Worm (Caenorhabditis elegans) whole organism, L4/young adult: ENCODE data around the gene R02F11.1.

ENCODE experiments used
- W03F9.2 ChIP-seq: fragments of 150-350 bp; optimal IDR thresholded peaks from 2 replicates; lab custom pipeline; 2014; ENCODE audit warnings: missing biosample characterization, missing genetic modification characterization
- dao-5 ChIP-seq: sonication (generic microtip); optimal IDR thresholded peaks from 2 replicates; lab custom pipeline; 2016; ENCODE audit warnings: missing genotype, missing genetic modification characterization, moderate library complexity, missing compliant biosample characterization
- him-1 ChIP-seq: sonication (generic microtip); optimal IDR thresholded peaks from 2 replicates; lab custom pipeline; 2016; ENCODE audit warnings: missing genotype, missing genetic modification reagents, missing genetic modification characterization, missing compliant biosample characterization

R02F11.1 gene

DNA sequence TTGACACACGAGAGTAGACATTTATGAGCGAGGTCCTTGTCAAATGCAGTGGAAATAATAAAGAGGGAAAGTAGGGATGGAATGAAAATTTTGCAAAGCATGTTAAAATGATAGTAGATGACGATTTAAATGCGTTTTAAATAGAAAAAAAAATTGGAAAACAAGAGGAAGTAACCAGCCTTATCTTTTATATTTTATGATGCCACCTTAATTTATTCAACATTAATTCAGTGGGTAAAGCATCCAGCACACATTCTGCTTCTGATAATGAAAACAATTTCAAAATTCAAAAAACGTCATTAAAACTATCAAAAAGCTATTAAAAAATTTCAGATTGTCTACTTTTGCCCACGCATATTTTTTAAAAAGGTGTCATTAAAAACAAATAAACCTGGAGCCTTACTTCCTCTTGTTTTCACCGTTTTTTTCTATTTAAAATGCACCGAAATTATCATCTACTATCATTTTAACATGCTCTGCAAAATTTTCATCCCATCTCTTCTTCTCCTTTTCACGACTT lies 15.5 kb upstream of the R02F11.1 start, which contains the start of the genes Y60C6A.2 and Y60C6A.3:
Gene Y60C6A.2, minus strand, starts transcription at position 101 of the 520 bp plus-strand sequence.
Gene Y60C6A.3, plus strand, starts transcription at position 470 of the 520 bp plus-strand sequence.
- TF ChIP-seq W03F9.2 (tag; lab: Kevin White, UChicago) (no peak), him-1 (no peak), dao-5 (tag; lab: Kevin White, UChicago) (no peak)

DNA sequence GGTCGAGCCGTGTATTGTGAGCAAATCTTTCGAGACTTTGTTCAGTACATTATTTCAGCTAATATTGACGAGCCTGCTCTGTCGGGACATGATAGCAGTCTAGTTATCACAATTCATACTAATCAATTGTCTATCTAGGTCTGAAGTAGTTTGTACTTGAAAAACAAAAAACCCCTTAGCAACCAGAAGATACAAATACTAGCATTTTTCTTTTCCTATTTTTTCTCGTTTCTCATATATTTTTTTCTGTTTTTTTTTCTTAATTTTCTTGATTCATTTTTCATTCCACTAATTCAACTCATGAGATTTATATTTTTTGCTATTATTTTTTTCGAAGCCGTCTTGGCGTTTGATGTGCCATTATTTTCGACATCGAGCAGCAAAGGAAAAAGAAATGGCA lies 13.7 kb upstream of the R02F11.1 start, which contains the start of gene R02F11.9:
Gene R02F11.9, plus strand, starts transcription at position 301 of the 400 bp plus-strand sequence.
- TF ChIP-seq him-1 (no peak), W03F9.2 (tag; lab: Kevin White, UChicago) (no peak), dao-5 (tag; lab: Kevin White, UChicago) (no peak)

- no peak for TF ChIP-seq him-1
- TF ChIP-seq dao-5 (tag; lab: Kevin White, UChicago), result no peak
- no peak for TF ChIP-seq W03F9.2 (tag; lab: Kevin White, UChicago)
Observed at ce11 chrV:4787836-4788235, 13.1 kb upstream of the R02F11.1 start.

DNA sequence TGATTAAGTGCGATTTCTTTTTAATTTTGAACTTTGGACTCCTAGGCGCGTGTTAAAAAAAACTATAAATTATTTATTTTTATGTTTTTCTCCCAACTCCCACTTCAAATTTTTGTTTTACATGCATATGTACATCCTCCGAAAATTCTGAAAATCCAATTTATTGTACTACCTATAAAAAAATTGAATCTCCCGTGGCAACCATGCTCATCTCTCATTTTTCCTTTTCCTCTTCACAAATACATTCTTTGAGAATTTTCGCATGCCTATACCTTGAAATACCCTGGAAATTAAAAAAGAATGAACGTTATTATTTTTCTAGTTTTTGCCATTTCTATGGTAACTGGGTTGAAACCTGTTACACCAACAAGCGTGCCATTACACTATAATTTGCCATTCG lies 12.1 kb upstream of the R02F11.1 start, which contains the start of gene R02F11.10:
Gene R02F11.10, plus strand, starts transcription at position 301 of the 400 bp plus-strand sequence.
- TF ChIP-seq dao-5 (tag; lab: Kevin White, UChicago), result no peak
- no peak for TF ChIP-seq him-1
- no peak for TF ChIP-seq W03F9.2 (tag; lab: Kevin White, UChicago)

DNA sequence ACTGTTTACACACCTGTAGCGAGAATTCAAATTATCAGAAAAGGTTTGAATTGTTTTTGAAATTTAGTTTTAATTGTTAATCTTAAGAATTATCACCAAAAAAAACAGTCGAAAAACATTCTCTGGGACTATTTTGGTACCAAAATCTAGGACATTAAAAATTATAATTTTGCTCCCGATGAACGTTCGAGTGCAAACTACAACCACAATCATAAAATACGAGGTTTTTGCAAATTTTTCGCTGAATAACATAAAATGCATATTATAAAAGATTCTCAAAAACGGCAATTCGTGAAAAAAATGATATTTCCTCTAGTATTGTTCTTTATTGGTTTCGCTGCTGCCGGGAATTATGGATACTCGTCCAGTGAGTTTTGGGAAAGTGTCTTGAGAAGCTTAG lies 10.5 kb upstream of the R02F11.1 start, which contains the start of gene R02F11.12:
Gene R02F11.12, plus strand, starts transcription at position 301 of the 400 bp plus-strand sequence.
- no peak for TF ChIP-seq W03F9.2 (tag; lab: Kevin White, UChicago)
- no peak for TF ChIP-seq dao-5 (tag; lab: Kevin White, UChicago)
- no peak for TF ChIP-seq him-1

DNA sequence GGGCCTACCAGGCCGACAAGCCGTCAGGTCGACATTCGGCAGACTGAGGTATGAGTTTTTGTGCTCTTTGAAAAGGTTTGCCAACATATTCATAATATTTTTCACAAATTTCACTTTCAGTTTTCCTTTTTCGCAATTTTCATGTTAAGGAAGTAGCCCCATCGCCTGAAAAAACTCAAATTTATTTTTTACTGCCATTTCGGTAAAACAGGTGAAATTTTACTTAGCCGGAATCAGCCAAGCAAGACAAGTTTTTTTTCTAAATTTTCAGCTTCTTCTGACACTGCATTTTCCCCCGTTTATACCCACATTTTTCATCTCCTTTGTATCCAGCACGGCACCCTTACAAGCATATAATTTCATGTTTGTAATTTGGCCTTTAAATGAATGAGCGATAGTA lies 9.3 kb upstream of the R02F11.1 start, which contains the start of gene R02F11.11:
Gene R02F11.11, plus strand, starts transcription at position 301 of the 400 bp plus-strand sequence.
- TF ChIP-seq him-1 (no peak), W03F9.2 (tag; lab: Kevin White, UChicago) (no peak), dao-5 (tag; lab: Kevin White, UChicago) (no peak)

DNA sequence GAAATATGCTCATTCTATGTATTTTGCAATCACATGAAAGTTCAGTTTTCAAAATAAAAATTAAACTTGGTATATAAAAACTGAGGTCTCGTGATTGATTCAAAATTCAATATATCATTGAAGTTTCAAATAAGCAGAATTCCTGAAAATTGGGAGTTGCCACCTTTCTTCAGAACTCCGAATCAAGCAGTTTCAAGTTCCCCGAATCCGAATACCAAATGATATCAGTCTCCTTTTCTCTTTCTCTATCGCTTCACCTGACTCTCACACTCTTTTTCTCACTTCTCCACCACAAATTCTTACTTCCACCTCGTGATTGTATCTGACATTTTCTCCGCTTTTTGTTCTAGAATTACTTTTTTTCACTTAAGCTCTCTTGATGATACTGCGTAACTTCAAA lies 6.6 kb upstream of the R02F11.1 start, which contains the start of gene R02F11.2:
Gene R02F11.2, plus strand, starts transcription at position 292 of the 400 bp plus-strand sequence.
- TF ChIP-seq dao-5 (tag; lab: Kevin White, UChicago) (no peak), W03F9.2 (tag; lab: Kevin White, UChicago) (no peak), him-1 (no peak)

DNA sequence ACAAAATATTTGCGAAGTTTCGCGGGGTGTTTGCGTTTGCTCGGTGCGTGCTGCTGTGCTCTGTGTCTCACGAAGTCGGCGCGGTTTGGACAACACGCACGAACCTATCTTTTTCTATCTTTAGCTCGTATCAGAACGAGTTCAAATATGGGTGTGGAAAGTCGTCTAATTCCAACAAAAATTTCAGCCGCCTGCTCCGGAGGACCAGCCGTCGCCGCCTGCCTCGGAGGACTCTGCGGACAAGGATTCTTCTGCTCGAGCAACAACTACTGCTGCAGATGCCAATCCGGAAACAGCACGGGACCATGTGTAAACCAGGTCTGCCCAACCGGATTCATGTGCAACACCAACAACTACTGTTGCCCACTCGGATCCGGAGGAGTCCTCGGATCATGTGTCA lies 1.0 kb downstream of the R02F11.1 start:
- no peak for TF ChIP-seq W03F9.2 (tag; lab: Kevin White, UChicago)
- no peak for TF ChIP-seq him-1
- no peak for TF ChIP-seq dao-5 (tag; lab: Kevin White, UChicago)

DNA sequence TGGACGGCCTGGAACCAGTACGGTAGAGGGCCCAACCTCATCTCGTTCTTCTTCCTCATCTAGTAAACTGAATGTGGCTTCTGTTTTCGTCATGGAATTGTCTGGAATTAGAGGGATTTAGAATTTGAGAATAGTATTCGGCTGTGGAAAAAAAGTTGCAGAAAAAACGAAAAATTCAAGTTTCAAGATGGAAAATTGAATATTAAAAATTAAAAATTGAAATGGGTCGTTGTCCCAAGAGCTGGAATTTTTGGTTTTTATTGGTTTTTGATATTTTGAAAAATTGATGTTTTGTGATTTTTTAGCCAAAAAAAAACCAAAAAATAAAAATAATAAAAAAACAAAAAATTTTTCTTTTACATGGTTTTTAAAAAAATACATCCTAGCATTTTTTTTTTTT lies 5.0 kb downstream of the R02F11.1 start, which contains the start of gene R02F11.3:
Gene R02F11.3, minus strand, starts transcription at position 101 of the 400 bp plus-strand sequence.
- TF ChIP-seq dao-5 (tag; lab: Kevin White, UChicago) (no peak), him-1 (no peak), W03F9.2 (tag; lab: Kevin White, UChicago) (no peak)

- no peak for TF ChIP-seq W03F9.2 (tag; lab: Kevin White, UChicago)
- no peak for TF ChIP-seq dao-5 (tag; lab: Kevin White, UChicago)
- TF ChIP-seq him-1, result no peak
Observed at ce11 chrV:4806859-4807258, 6.0 kb downstream of the R02F11.1 start.

- no peak for TF ChIP-seq W03F9.2 (tag; lab: Kevin White, UChicago)
Observed at ce11 chrV:4810653-4811052, 9.8 kb downstream of the R02F11.1 start.

DNA sequence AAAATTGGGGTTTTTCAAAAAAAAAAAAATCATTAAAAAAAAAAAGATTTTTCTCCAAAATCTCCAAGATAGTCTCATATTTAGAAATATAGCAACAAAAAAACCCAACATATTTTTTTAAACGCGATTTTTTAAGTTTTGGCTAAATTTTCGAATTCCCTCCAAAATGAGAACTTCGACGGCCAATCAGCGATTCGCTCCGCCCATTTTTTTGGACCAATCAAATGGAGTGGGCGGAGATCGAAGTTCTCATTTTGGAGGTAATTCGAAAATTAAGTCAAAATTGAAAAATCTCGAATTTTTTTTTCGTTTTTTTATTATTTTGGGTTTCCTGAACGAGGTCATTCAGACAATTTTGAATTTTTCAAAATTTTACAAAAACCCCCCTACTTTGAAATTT lies 12.9 kb downstream of the R02F11.1 start:
- TF ChIP-seq W03F9.2 (tag; lab: Kevin White, UChicago) (no peak), him-1 (no peak), dao-5 (tag; lab: Kevin White, UChicago) (no peak)

ce11 chrV:4818563-4818962 lies 17.7 kb downstream of the R02F11.1 start, which contains the start of gene ccep-97:
TSS of gene ccep-97 (minus strand) at chrV:4818663.
- TF ChIP-seq dao-5 (tag; lab: Kevin White, UChicago) (no peak), him-1 (no peak), W03F9.2 (tag; lab: Kevin White, UChicago) (no peak)

DNA sequence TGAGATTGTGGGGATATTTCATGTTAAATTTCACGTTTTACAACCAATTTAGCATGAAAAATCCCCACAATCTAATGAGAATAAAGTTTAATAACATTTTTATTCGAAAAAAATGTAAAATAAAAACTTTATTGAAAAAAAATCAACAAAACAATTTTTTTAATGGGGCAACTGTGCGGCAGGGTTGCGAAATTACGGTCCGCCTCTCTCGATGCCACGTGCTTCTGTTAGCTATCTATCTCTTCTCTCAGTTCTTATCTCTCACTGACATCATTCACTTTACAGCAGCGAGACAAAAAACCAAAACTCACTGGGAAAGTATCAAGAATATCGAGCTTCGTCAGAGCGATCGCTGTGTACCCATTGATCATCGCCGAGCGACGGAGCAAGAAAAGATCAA lies 19.7 kb downstream of the R02F11.1 start:
- TF ChIP-seq dao-5 (tag; lab: Kevin White, UChicago) (no peak), W03F9.2 (tag; lab: Kevin White, UChicago) (no peak), him-1 (no peak)

- no peak for TF ChIP-seq W03F9.2 (tag; lab: Kevin White, UChicago)
- TF ChIP-seq dao-5 (tag; lab: Kevin White, UChicago), result no peak
- no peak for TF ChIP-seq him-1
Observed at ce11 chrV:4823323-4823682, 22.4 kb downstream of the R02F11.1 start, which contains the start of gene adss-1. TSS of gene adss-1 (minus strand) at chrV:4823423.
